Worm (Caenorhabditis elegans) whole organism, early embryonic: Measurements from ENCODE around the gene twk-31.

ENCODE experiments used
- aly-1 ChIP-seq: sonication (generic microtip); optimal IDR thresholded peaks from 2 replicates; lab custom pipeline; 2016; ENCODE audit warnings: missing genetic modification characterization, missing compliant biosample characterization
- ama-1 ChIP-seq: fragments of 150-350 bp; optimal IDR thresholded peaks from 2 replicates; lab custom pipeline; 2014
- ceh-36 ChIP-seq: sonication (generic microtip); optimal IDR thresholded peaks from 2 replicates; lab custom pipeline; 2016; ENCODE audit warnings: missing genetic modification characterization, inconsistent platforms, missing compliant biosample characterization
- flt-1 ChIP-seq: fragments of 200-800 bp; sonication (Bioruptor generic); IDR thresholded peaks from 2 replicates; pipeline ENCODE4 v1.3.6; 2022; ENCODE audit warnings: missing genetic modification characterization, missing compliant biosample characterization
- pes-1 ChIP-seq: fragments of 200-800 bp; sonication (Bioruptor generic); IDR thresholded peaks from 2 replicates; pipeline ENCODE4 v1.3.6; 2022; ENCODE audit warnings: missing genetic modification reagents, missing genetic modification characterization, missing compliant biosample characterization
- scrt-1 ChIP-seq: fragments of 200-800 bp; sonication (Bioruptor generic); IDR thresholded peaks from 2 replicates; pipeline ENCODE4 v1.3.6; 2022; ENCODE audit warnings: missing genetic modification characterization, missing compliant biosample characterization
- tbx-11 ChIP-seq: fragments of 200-800 bp; sonication (Bioruptor generic); IDR thresholded peaks from 2 replicates; pipeline ENCODE4 v1.3.6; 2022; ENCODE audit warnings: missing genetic modification characterization, missing compliant biosample characterization
- tbx-37 ChIP-seq: fragments of 200-800 bp; sonication (Bioruptor generic); conservative IDR thresholded peaks from 2 replicates; pipeline ENCODE4 v1.3.6; 2022; ENCODE audit warnings: missing genetic modification reagents, missing genetic modification characterization, missing compliant biosample characterization

DNA sequence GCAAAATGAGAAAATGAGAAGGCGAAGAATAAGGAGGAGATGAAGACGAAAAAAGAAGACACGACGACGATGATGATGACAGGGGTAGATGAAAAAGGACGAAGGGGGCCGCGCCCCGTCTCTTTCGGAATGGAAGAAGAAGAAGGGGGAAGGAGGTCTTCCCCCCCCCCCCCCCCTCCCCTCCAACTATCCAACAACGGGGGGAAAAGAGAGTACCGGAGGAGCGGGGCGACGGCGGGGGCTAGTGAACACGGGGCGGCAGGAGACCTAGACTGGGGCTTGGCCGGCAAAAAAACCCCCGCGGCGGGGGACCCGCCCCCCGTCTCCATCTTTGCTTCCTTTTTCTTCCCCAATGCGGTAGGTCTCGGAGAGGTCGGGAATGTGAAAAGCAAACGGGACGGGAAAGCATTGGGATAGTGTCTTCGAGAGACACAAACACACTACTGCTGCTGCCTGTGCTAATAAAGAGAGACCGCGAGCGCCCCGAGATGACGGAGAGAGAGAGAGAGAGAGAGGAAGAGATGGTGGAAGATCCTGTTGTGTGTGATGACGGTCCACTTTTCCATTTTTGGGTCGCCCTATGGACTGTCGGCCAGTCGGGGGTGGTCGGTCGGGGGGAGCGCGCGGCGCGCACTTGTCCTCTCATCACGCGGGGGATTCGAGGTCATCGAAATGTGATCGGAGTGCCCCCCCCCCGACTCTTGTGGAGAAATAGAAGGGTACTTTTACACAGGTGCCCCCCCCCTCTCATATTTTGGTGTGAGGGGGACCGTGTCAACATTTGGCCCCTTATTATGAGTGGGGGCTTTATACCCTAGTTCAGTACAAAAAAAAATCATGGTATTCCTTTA is 57.4 kb downstream of the twk-31 start:
- no peak for TF ChIP-seq ama-1 (lab: Kevin White, UChicago)
- TF ChIP-seq scrt-1 = 0 out of 2 replicates have a peak, but pooled peaks have one; percentile 31
- no peak; the same call in 1 of the 2 replicates for TF ChIP-seq pes-1 (GFP tag; lab: Robert Waterston, UW)
- no peak for TF ChIP-seq aly-1 (tag; lab: Kevin White, UChicago)
- TF ChIP-seq flt-1 (GFP tag; lab: Robert Waterston, UW) = no peak
- TF ChIP-seq tbx-11 (GFP tag; lab: Robert Waterston, UW) = no peak
- TF ChIP-seq ceh-36 = no peak
- TF ChIP-seq tbx-37 (GFP tag; lab: Robert Waterston, UW) = no peak
